Fruit fly (Drosophila melanogaster): ENCODE measurements around the gene FMRFaR.

Gene FMRFaR

dm6 chr3L:3036951-3037586 lies 35.6 kb downstream of the FMRFaR start (continued):
- peak; percentile 28 for TF ChIP-seq achi (GFP tag; optimal IDR thresholded peaks at IDR 0.05)
- TF ChIP-seq pdm3 (GFP tag; optimal IDR thresholded peaks at IDR 0.05): peak; percentile 27
- peak; percentile 58 for TF ChIP-seq Met (GFP tag; optimal IDR thresholded peaks at IDR 0.05)
- no peak for TF ChIP-seq CG8632 (GFP tag; optimal IDR thresholded peaks at IDR 0.05)
- TF ChIP-seq CG1621 (tag; optimal IDR thresholded peaks at IDR 0.05): no peak
- TF ChIP-seq Sox14 (GFP tag; optimal IDR thresholded peaks at IDR 0.05): peak; percentile 74
- TF ChIP-seq CG8319 (GFP tag; optimal IDR thresholded peaks at IDR 0.05): peak; percentile 13
- peak; percentile 52 for TF ChIP-seq Smox (GFP tag; optimal IDR thresholded peaks at IDR 0.05)
- TF ChIP-seq fd59A (GFP tag; optimal IDR thresholded peaks at IDR 0.05): no peak
- peak; percentile 20 for TF ChIP-seq CG34406 (GFP tag; optimal IDR thresholded peaks at IDR 0.05)
- TF ChIP-seq CG6808 (GFP tag; optimal IDR thresholded peaks at IDR 0.05): no peak
- peak; percentile 22 for TF ChIP-seq Ets21C (GFP tag; optimal IDR thresholded peaks at IDR 0.05)
- TF ChIP-seq dac (GFP tag; optimal IDR thresholded peaks at IDR 0.05): no peak
- TF ChIP-seq CG10669 (GFP tag; optimal IDR thresholded peaks at IDR 0.05): no peak
- TF ChIP-seq salr (GFP tag; optimal IDR thresholded peaks at IDR 0.05): no peak
- peak; percentile 3 for TF ChIP-seq CG7368 (GFP tag; optimal IDR thresholded peaks at IDR 0.05)
- TF ChIP-seq CG11294 (GFP tag; IDR thresholded peaks at IDR 0.05): no peak
- peak; percentile 25 for TF ChIP-seq CG6792 (GFP tag; optimal IDR thresholded peaks at IDR 0.05)
- no peak for TF ChIP-seq CG8119 (GFP tag; IDR thresholded peaks at IDR 0.05)
- no peak for TF ChIP-seq CG6854 (GFP tag; optimal IDR thresholded peaks at IDR 0.05)
- TF ChIP-seq eg (GFP tag; IDR thresholded peaks at IDR 0.05): no peak

dm6 chr3L:3037822-3038563 lies 36.5 kb downstream of the FMRFaR start:
- TF ChIP-seq CG15336 (GFP tag; IDR thresholded peaks at IDR 0.05) (peak; percentile 55), svp (GFP tag) (peak; percentile 87), CG11294 (GFP tag; IDR thresholded peaks at IDR 0.05) (peak; percentile 53; the same call in 1 of the 2 replicates), Gug (GFP tag; IDR thresholded peaks at IDR 0.05) (peak; percentile 31; the same call in 1 of the 2 replicates), eg (GFP tag; IDR thresholded peaks at IDR 0.05) (peak; percentile 53; the same call in 2 of the 3 replicates), CG6163 (GFP tag; IDR thresholded peaks at IDR 0.05) (peak; percentile 74; the same call in 2 of the 3 replicates), vri (GFP tag; optimal IDR thresholded peaks at IDR 0.05) (peak; percentile 89), Eip78C (GFP tag) (peak; percentile 20), acj6 (GFP tag; optimal IDR thresholded peaks at IDR 0.05) (no peak), CG8632 (GFP tag; optimal IDR thresholded peaks at IDR 0.05) (no peak), CG16779 (tag; optimal IDR thresholded peaks at IDR 0.05) (peak; percentile 41)

- peak; percentile 59 for TF ChIP-seq Smox (GFP tag; optimal IDR thresholded peaks at IDR 0.05)
- TF ChIP-seq CG11762 (GFP tag; optimal IDR thresholded peaks at IDR 0.05; ENCODE audit: insufficient read depth): no peak
- peak; percentile 58 for TF ChIP-seq Ets96B (tag; optimal IDR thresholded peaks at IDR 0.05)
- TF ChIP-seq Sox102F (GFP tag; optimal IDR thresholded peaks at IDR 0.05): peak; percentile 49
- TF ChIP-seq CG3919 (GFP tag; optimal IDR thresholded peaks at IDR 0.05): peak; percentile 66
- peak; percentile 50 for TF ChIP-seq CG16779 (tag; optimal IDR thresholded peaks at IDR 0.05)
- TF ChIP-seq Hr38 (GFP tag; optimal IDR thresholded peaks at IDR 0.05): no peak
- peak; percentile 64 for TF ChIP-seq acj6 (GFP tag; optimal IDR thresholded peaks at IDR 0.05)
- TF ChIP-seq pdm3 (GFP tag; optimal IDR thresholded peaks at IDR 0.05): peak; percentile 53
- TF ChIP-seq CG3032 (tag; optimal IDR thresholded peaks at IDR 0.05): peak; percentile 47
- peak; percentile 71 for TF ChIP-seq achi (GFP tag; optimal IDR thresholded peaks at IDR 0.05)
- TF ChIP-seq svp (GFP tag): peak; percentile 88
- TF ChIP-seq topi (GFP tag; optimal IDR thresholded peaks at IDR 0.05): peak; percentile 61
- peak; percentile 77 for TF ChIP-seq CG15336 (GFP tag; IDR thresholded peaks at IDR 0.05)
- no peak for TF ChIP-seq CG6854 (GFP tag; optimal IDR thresholded peaks at IDR 0.05)
- TF ChIP-seq CG6808 (GFP tag; optimal IDR thresholded peaks at IDR 0.05): peak; percentile 49
- TF ChIP-seq Ets21C (GFP tag; optimal IDR thresholded peaks at IDR 0.05): peak; percentile 43
- TF ChIP-seq net (GFP tag; optimal IDR thresholded peaks at IDR 0.05): peak; percentile 49
- peak; percentile 34 for TF ChIP-seq Eip93F (GFP tag; optimal IDR thresholded peaks at IDR 0.05)
- TF ChIP-seq dsx (GFP tag; optimal IDR thresholded peaks at IDR 0.05; ENCODE audit: poor library complexity, severe bottlenecking): peak; percentile 23
- TF ChIP-seq Blimp-1 (GFP tag; optimal IDR thresholded peaks at IDR 0.05): no peak
- TF ChIP-seq esn (GFP tag; optimal IDR thresholded peaks at IDR 0.05): peak; percentile 81
- TF ChIP-seq CG32006 (GFP tag; optimal IDR thresholded peaks at IDR 0.05): peak; percentile 67
- TF ChIP-seq fd59A (GFP tag; optimal IDR thresholded peaks at IDR 0.05): peak; percentile 39
Observed at dm6 chr3L:3042150-3043049, 40.9 kb downstream of the FMRFaR start, which contains the start of gene Prx4. TSS of gene Prx4 (plus strand) at chr3L:3042359.
